Worm (Caenorhabditis elegans) whole organism, young adult: Measurements from ENCODE around the gene nhr-96.

Experiments
- F10E7.11 ChIP-seq: sonication (generic microtip); optimal IDR thresholded peaks from 2 replicates; lab custom pipeline; 2017; ENCODE audit warnings: mild to moderate bottlenecking, missing genetic modification characterization, moderate library complexity, missing compliant biosample characterization
- F57A8.1 ChIP-seq: fragments of 200-800 bp; sonication (Bioruptor generic); optimal IDR thresholded peaks from 2 replicates; lab custom pipeline; 2018; ENCODE audit warnings: mild to moderate bottlenecking, missing genetic modification characterization, moderate library complexity, missing compliant biosample characterization
- T07F8.4 ChIP-seq: sonication (generic microtip); optimal IDR thresholded peaks from 2 replicates; lab custom pipeline; 2016; ENCODE audit warnings: mild to moderate bottlenecking, missing genetic modification characterization, moderate library complexity, missing compliant biosample characterization
- ama-1 ChIP-seq, 3 experiments: fragments of 150-350 bp in 1 of 3; sonication (generic microtip) in 2 of 3; optimal IDR thresholded peaks; 2 replicates each; lab custom pipeline; 2014 to 2018; ENCODE audit warnings: missing biosample characterization in 2 of 3, missing genetic modification characterization in 2 of 3, missing genetic modification reagents in 2 of 3
- cebp-1 ChIP-seq, 2 experiments: fragments of 200-800 bp in 1 of 2; sonication (Bioruptor generic) in 1 of 2; sonication (generic microtip) in 1 of 2; IDR thresholded peaks in 1 of 2; optimal IDR thresholded peaks in 1 of 2; 2 replicates each; pipeline versions ENCODE4 v1.3.6 to Lab custom; 2017 to 2022; ENCODE audit warnings: missing compliant biosample characterization in 2 of 2, missing genetic modification characterization in 2 of 2, mild to moderate bottlenecking in 1 of 2, missing genetic modification reagents in 1 of 2, moderate library complexity in 1 of 2
- ceh-40 ChIP-seq: fragments of 200-800 bp; sonication (Bioruptor generic); IDR thresholded peaks from 2 replicates; pipeline ENCODE4 v1.3.6; 2022; ENCODE audit warnings: missing genetic modification characterization, missing compliant biosample characterization
- ceh-79 ChIP-seq: sonication (generic microtip); optimal IDR thresholded peaks from 2 replicates; lab custom pipeline; 2017; ENCODE audit warnings: mild to moderate bottlenecking, missing genetic modification characterization, missing compliant biosample characterization
- ets-4 ChIP-seq: fragments of 200-800 bp; sonication (Bioruptor generic); optimal IDR thresholded peaks from 2 replicates; lab custom pipeline; 2018; ENCODE audit warnings: mild to moderate bottlenecking, missing genetic modification characterization, missing compliant biosample characterization
- madf-8 ChIP-seq: fragments of 200-800 bp; sonication (Bioruptor generic); conservative IDR thresholded peaks from 2 replicates; pipeline ENCODE4 v1.3.6; 2022; ENCODE audit warnings: missing genetic modification reagents, missing genetic modification characterization, missing compliant biosample characterization
- repo-1 ChIP-seq: sonication (generic microtip); optimal IDR thresholded peaks from 2 replicates; lab custom pipeline; 2017; ENCODE audit warnings: mild to moderate bottlenecking, missing genetic modification characterization, missing compliant biosample characterization
- sea-2 ChIP-seq: fragments of 200-800 bp; sonication (Bioruptor generic); IDR thresholded peaks from 2 replicates; pipeline ENCODE4 v1.3.6; 2022; ENCODE audit warnings: missing genetic modification characterization, missing compliant biosample characterization
- zim-3 ChIP-seq: sonication (generic microtip); optimal IDR thresholded peaks from 2 replicates; lab custom pipeline; 2017; ENCODE audit warnings: mild to moderate bottlenecking, missing genetic modification characterization, moderate library complexity, missing compliant biosample characterization

DNA sequence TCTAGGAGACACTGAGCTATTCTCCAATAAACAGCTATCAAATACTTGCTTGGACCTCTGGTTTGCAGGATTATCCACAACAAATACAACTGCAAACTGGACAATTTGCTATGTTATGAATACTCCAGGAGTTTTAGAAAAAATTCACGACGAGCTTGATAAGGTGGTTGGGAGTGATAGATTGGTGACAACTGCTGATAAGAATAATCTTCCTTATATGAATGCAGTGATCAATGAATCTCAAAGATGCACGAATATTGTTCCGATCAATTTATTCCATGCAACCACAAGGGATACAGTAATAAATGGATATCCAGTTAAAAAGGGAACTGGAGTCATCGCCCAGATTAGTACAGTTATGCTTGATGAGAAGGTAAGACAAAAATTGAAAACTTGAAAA, 18.5 kb downstream of the nhr-96 start:
- no peak for TF ChIP-seq T07F8.4 (tag; lab: Kevin White, UChicago)
- TF ChIP-seq F57A8.1 (GFP tag; lab: Kevin White, UChicago), result no peak
- TF ChIP-seq ceh-79, result no peak
- no peak for TF ChIP-seq sea-2
- TF ChIP-seq cebp-1 (GFP tag; IDR thresholded peaks at IDR 0.05; lab: Robert Waterston, UW), result no peak
- TF ChIP-seq cebp-1 (tag; optimal IDR thresholded peaks at IDR 0.05; lab: Kevin White, UChicago), result no peak
- TF ChIP-seq F10E7.11 (tag; lab: Kevin White, UChicago), result no peak
- TF ChIP-seq ceh-40, result no peak
- TF ChIP-seq ets-4, result no peak
- TF ChIP-seq ama-1 (optimal IDR thresholded peaks at IDR 0.05; lab: Kevin White, UChicago), result no peak
- no peak for TF ChIP-seq ama-1 (GFP tag; optimal IDR thresholded peaks at IDR 0.05; lab: Kevin White, UChicago)
- no peak for TF ChIP-seq zim-3 (tag; lab: Kevin White, UChicago)
- no peak for TF ChIP-seq repo-1 (tag; lab: Kevin White, UChicago)
- no peak for TF ChIP-seq madf-8 (GFP tag; lab: Robert Waterston, UW)
